Fruit fly (Drosophila melanogaster): ENCODE data around the gene CG14864.

dm6 chr3R:15231635-15232138 lies 36.7 kb downstream of the CG14864 start:
- TF ChIP-seq dmrt11E (tag; optimal IDR thresholded peaks at IDR 0.05): no peak
- no peak for TF ChIP-seq CG12155 (GFP tag; optimal IDR thresholded peaks at IDR 0.05)
- no peak for TF ChIP-seq NC2β (GFP tag; optimal IDR thresholded peaks at IDR 0.05)
- TF ChIP-seq CG4820 (GFP tag; optimal IDR thresholded peaks at IDR 0.05): no peak
- TF ChIP-seq CG9932 (GFP tag; IDR thresholded peaks at IDR 0.05): no peak

Measured in whole organism, embryonic.